Worm (Caenorhabditis elegans) whole organism, L4 larva: ENCODE measurements around the gene C29F5.1.

Experiments
- F10B5.3 ChIP-seq: sonication (generic microtip); optimal IDR thresholded peaks from 2 replicates; lab custom pipeline; 2016; ENCODE audit warnings: mild to moderate bottlenecking, missing genetic modification characterization, missing compliant biosample characterization
- F26F4.8 ChIP-seq: fragments of 200-800 bp; sonication (Bioruptor generic); conservative IDR thresholded peaks from 2 replicates; pipeline ENCODE4 v1.3.6; 2022; ENCODE audit warnings: missing genetic modification characterization, missing compliant biosample characterization
- F44E2.7 ChIP-seq: fragments of 200-800 bp; sonication (Bioruptor generic); IDR thresholded peaks from 2 replicates; pipeline ENCODE4 v2.1.2; 2022; ENCODE audit warnings: missing genetic modification characterization, missing compliant biosample characterization
- Y5F2A.4 ChIP-seq: fragments of 200-800 bp; sonication (Bioruptor generic); optimal IDR thresholded peaks from 2 replicates; lab custom pipeline; 2018; ENCODE audit warnings: mild to moderate bottlenecking, missing genetic modification characterization, missing compliant biosample characterization
- aha-1 ChIP-seq: fragments of 150-350 bp; peaks from one replicate; lab custom pipeline; 2014; ENCODE audit warnings: missing biosample characterization, missing genetic modification characterization
- arid-1 ChIP-seq: fragments of 200-800 bp; sonication (Bioruptor generic); conservative IDR thresholded peaks from 2 replicates; pipeline ENCODE4 v1.3.6; 2022; ENCODE audit warnings: missing genetic modification reagents, missing genetic modification characterization, missing compliant biosample characterization
- ceh-28 ChIP-seq: fragments of 150-350 bp; optimal IDR thresholded peaks from 2 replicates; lab custom pipeline; 2014; ENCODE audit warnings: missing biosample characterization, missing genetic modification reagents, missing genetic modification characterization
- daf-19 ChIP-seq: fragments of 200-800 bp; sonication (Bioruptor generic); conservative IDR thresholded peaks from 2 replicates; pipeline ENCODE4 v1.3.6; 2022; ENCODE audit warnings: missing genetic modification characterization, missing compliant biosample characterization
- dmd-6 ChIP-seq: fragments of 200-800 bp; sonication (Bioruptor generic); IDR thresholded peaks from 2 replicates; pipeline ENCODE4 v1.3.6; 2022; ENCODE audit warnings: missing genetic modification reagents, missing genetic modification characterization, missing compliant biosample characterization
- dmd-8 ChIP-seq: fragments of 200-800 bp; sonication (Bioruptor generic); IDR thresholded peaks from 2 replicates; pipeline ENCODE4 v1.3.6; 2022; ENCODE audit warnings: missing genetic modification characterization, missing compliant biosample characterization
- dmd-9 ChIP-seq: fragments of 200-800 bp; sonication (Bioruptor generic); IDR thresholded peaks from 2 replicates; pipeline ENCODE4 v1.3.6; 2022; ENCODE audit warnings: missing genetic modification reagents, missing genetic modification characterization, missing compliant biosample characterization
- dpl-1 ChIP-seq: fragments of 150-350 bp; optimal IDR thresholded peaks from 2 replicates; lab custom pipeline; 2014; ENCODE audit warnings: missing biosample characterization, missing genetic modification reagents, missing genetic modification characterization
- duxl-1 ChIP-seq: sonication (generic microtip); optimal IDR thresholded peaks from 2 replicates; lab custom pipeline; 2016; ENCODE audit warnings: mild to moderate bottlenecking, missing genetic modification characterization, moderate library complexity, missing compliant biosample characterization; ENCODE audit not compliant: poor library complexity
- dve-1 ChIP-seq: sonication (generic microtip); optimal IDR thresholded peaks from 2 replicates; lab custom pipeline; 2017; ENCODE audit warnings: antibody characterized with exemption, mild to moderate bottlenecking, missing genetic modification characterization, missing compliant biosample characterization; ENCODE audit not compliant: insufficient read depth
- egl-43 ChIP-seq: fragments of 200-800 bp; sonication (Bioruptor generic); IDR thresholded peaks from 2 replicates; pipeline ENCODE4 v1.3.6; 2022; ENCODE audit warnings: missing genetic modification reagents, missing genetic modification characterization, missing compliant biosample characterization
- fos-1 ChIP-seq: fragments of 150-350 bp; optimal IDR thresholded peaks from 2 replicates; lab custom pipeline; 2014; ENCODE audit warnings: missing biosample characterization, missing genetic modification characterization
- hif-1 ChIP-seq, 2 experiments: sonication (generic microtip); optimal IDR thresholded peaks; 2 replicates each; lab custom pipeline; 2016 to 2017; ENCODE audit warnings: missing compliant biosample characterization in 2 of 2, missing genetic modification characterization in 2 of 2, missing genetic modification reagents in 2 of 2, missing genotype in 2 of 2, mild to moderate bottlenecking in 1 of 2
- hlh-11 ChIP-seq: fragments of 200-800 bp; sonication (Bioruptor generic); optimal IDR thresholded peaks from 2 replicates; lab custom pipeline; 2018; ENCODE audit warnings: mild to moderate bottlenecking, missing genetic modification characterization, missing compliant biosample characterization
- hlh-30 ChIP-seq: sonication (generic microtip); optimal IDR thresholded peaks from 2 replicates; lab custom pipeline; 2017; ENCODE audit warnings: antibody characterized with exemption, mild to moderate bottlenecking, missing genetic modification characterization, missing compliant biosample characterization; ENCODE audit not compliant: insufficient read depth
- hmg-1.1 ChIP-seq: fragments of 200-800 bp; sonication (Bioruptor generic); IDR thresholded peaks from 2 replicates; pipeline ENCODE4 v1.3.6; 2022; ENCODE audit warnings: missing genetic modification reagents, missing genetic modification characterization, missing compliant biosample characterization
- jun-1 ChIP-seq: fragments of 150-350 bp; optimal IDR thresholded peaks from 2 replicates; lab custom pipeline; 2014; ENCODE audit warnings: missing biosample characterization, missing genetic modification reagents, missing genetic modification characterization
- lin-13 ChIP-seq: fragments of 150-350 bp; optimal IDR thresholded peaks from 2 replicates; lab custom pipeline; 2014; ENCODE audit warnings: missing biosample characterization, missing genetic modification reagents, missing genetic modification characterization
- lin-15B ChIP-seq: fragments of 150-350 bp; sonication (generic microtip); optimal IDR thresholded peaks from 3 replicates; lab custom pipeline; 2014; ENCODE audit warnings: missing biosample characterization, missing genetic modification characterization
- lin-29 ChIP-seq: fragments of 200-800 bp; sonication (Bioruptor generic); IDR thresholded peaks from 2 replicates; pipeline ENCODE4 v1.3.6; 2022; ENCODE audit warnings: missing genetic modification reagents, missing genetic modification characterization, missing compliant biosample characterization
- lin-38 ChIP-seq: fragments of 200-800 bp; sonication (Bioruptor generic); IDR thresholded peaks from 2 replicates; pipeline ENCODE4 v1.3.6; 2022; ENCODE audit warnings: missing genetic modification reagents, missing genetic modification characterization, missing compliant biosample characterization
- lsy-2 ChIP-seq, 2 experiments: fragments of 150-350 bp in 1 of 2; sonication (generic microtip) in 1 of 2; optimal IDR thresholded peaks; 2 replicates each; lab custom pipeline; 2014 to 2017; ENCODE audit warnings: missing biosample characterization in 2 of 2, missing genetic modification characterization in 2 of 2
- madf-5 ChIP-seq, 2 experiments: fragments of 200-800 bp; sonication (Bioruptor generic); IDR thresholded peaks; 2 replicates each; pipeline ENCODE4 v1.3.6; 2022; ENCODE audit warnings: missing compliant biosample characterization in 2 of 2, missing genetic modification characterization in 2 of 2
- mdt-29 ChIP-seq: fragments of 200-800 bp; sonication (Bioruptor generic); IDR thresholded peaks from 2 replicates; pipeline ENCODE4 v1.3.6; 2022; ENCODE audit warnings: missing genetic modification reagents, missing genetic modification characterization, missing compliant biosample characterization
- mes-2 ChIP-seq: sonication (generic microtip); optimal IDR thresholded peaks from 2 replicates; lab custom pipeline; 2016; ENCODE audit warnings: missing genotype, mild to moderate bottlenecking, missing genetic modification characterization, missing compliant biosample characterization; ENCODE audit not compliant: poor library complexity, severe bottlenecking
- mxl-2 ChIP-seq: fragments of 200-800 bp; sonication (Bioruptor generic); conservative IDR thresholded peaks from 2 replicates; pipeline ENCODE4 v1.3.6; 2022; ENCODE audit warnings: missing genetic modification reagents, missing genetic modification characterization, missing compliant biosample characterization
- mxl-3 ChIP-seq: fragments of 200-800 bp; sonication (Bioruptor generic); optimal IDR thresholded peaks from 2 replicates; lab custom pipeline; 2018; ENCODE audit warnings: mild to moderate bottlenecking, missing genetic modification characterization, missing compliant biosample characterization
- nhr-28 ChIP-seq: fragments of 150-350 bp; optimal IDR thresholded peaks from 2 replicates; lab custom pipeline; 2014; ENCODE audit warnings: missing biosample characterization, missing genetic modification characterization
- php-3 ChIP-seq: fragments of 200-800 bp; sonication (Bioruptor generic); IDR thresholded peaks from 2 replicates; pipeline ENCODE4 v1.3.6; 2022; ENCODE audit warnings: missing genetic modification reagents, missing genetic modification characterization, missing compliant biosample characterization
- rbr-2 ChIP-seq: sonication (generic microtip); optimal IDR thresholded peaks from 2 replicates; lab custom pipeline; 2016; ENCODE audit warnings: missing genotype, missing genetic modification characterization, missing compliant biosample characterization
- tag-97 ChIP-seq: fragments of 200-800 bp; sonication (Bioruptor generic); IDR thresholded peaks from 2 replicates; pipeline ENCODE4 v1.3.6; 2022; ENCODE audit warnings: missing genetic modification characterization, missing compliant biosample characterization
- tra-1 ChIP-seq: fragments of 200-800 bp; sonication (Bioruptor generic); IDR thresholded peaks from 2 replicates; pipeline ENCODE4 v1.3.6; 2022; ENCODE audit warnings: missing genetic modification reagents, missing genetic modification characterization, missing compliant biosample characterization
- unc-39 ChIP-seq: sonication (generic microtip); optimal IDR thresholded peaks from 2 replicates; lab custom pipeline; 2017; ENCODE audit warnings: missing biosample characterization, missing genetic modification characterization
- unc-62 ChIP-seq, 3 experiments: fragments of 150-350 bp in 1 of 3; sonication (generic microtip); optimal IDR thresholded peaks in 2 of 3; peaks in 1 of 3; 1 replicate in 1 of 3; 2 replicates in 2 of 3; lab custom pipeline; 2014 to 2017; ENCODE audit warnings: missing biosample characterization in 3 of 3, missing genetic modification characterization in 3 of 3, missing genetic modification reagents in 3 of 3, missing genotype in 1 of 3
- vab-7 ChIP-seq: fragments of 200-800 bp; sonication (Bioruptor generic); IDR thresholded peaks from 2 replicates; pipeline ENCODE4 v1.3.6; 2022; ENCODE audit warnings: missing genetic modification reagents, missing genetic modification characterization, missing compliant biosample characterization
- zfp-3 ChIP-seq: fragments of 200-800 bp; sonication (Bioruptor generic); conservative IDR thresholded peaks from 2 replicates; pipeline ENCODE4 v1.3.6; 2022; ENCODE audit warnings: missing genetic modification reagents, missing genetic modification characterization, missing compliant biosample characterization
- zip-2 ChIP-seq: fragments of 150-350 bp; optimal IDR thresholded peaks from 2 replicates; lab custom pipeline; 2014; ENCODE audit warnings: missing biosample characterization, missing genetic modification characterization
- ztf-11 ChIP-seq: fragments of 150-350 bp; optimal IDR thresholded peaks from 2 replicates; lab custom pipeline; 2014; ENCODE audit warnings: missing biosample characterization, missing genetic modification characterization

C29F5.1 gene

ce11 chrII:6306125-6306524 is 2.8 kb downstream of the C29F5.1 start, which contains the start of gene C29F5.8:
C29F5.8 (plus strand) TSS chrII:6306425.
- TF ChIP-seq Y5F2A.4 (no peak), mdt-29 (GFP tag; lab: Robert Waterston, UW) (no peak), duxl-1 (no peak), dmd-8 (GFP tag; lab: Robert Waterston, UW) (no peak), dmd-6 (GFP tag; lab: Robert Waterston, UW) (no peak), madf-5 (GFP tag; IDR thresholded peaks at IDR 0.05; lab: Robert Waterston, UW) (no peak), lin-13 (GFP tag; lab: Kevin White, UChicago) (no peak), hif-1 (tag; optimal IDR thresholded peaks at IDR 0.05; lab: Kevin White, UChicago) (no peak), arid-1 (GFP tag; lab: Robert Waterston, UW) (no peak), F10B5.3 (tag; lab: Kevin White, UChicago) (no peak), egl-43 (GFP tag; lab: Robert Waterston, UW) (no peak), dve-1 (no peak), lin-15B (tag; lab: Kevin White, UChicago) (no peak), lin-29 (no peak), mxl-2 (no peak), ztf-11 (tag; lab: Kevin White, UChicago) (no peak), mxl-3 (GFP tag; lab: Kevin White, UChicago) (no peak), daf-19 (GFP tag; lab: Robert Waterston, UW) (no peak)

- TF ChIP-seq aha-1, result peak; percentile 80
- no peak for TF ChIP-seq zfp-3 (GFP tag; lab: Robert Waterston, UW)
- no peak for TF ChIP-seq fos-1 (tag; lab: Kevin White, UChicago)
Observed at ce11 chrII:6309198-6309597, 5.9 kb downstream of the C29F5.1 start, which contains the start of gene glb-10. glb-10 (minus strand) TSS chrII:6309298.

DNA sequence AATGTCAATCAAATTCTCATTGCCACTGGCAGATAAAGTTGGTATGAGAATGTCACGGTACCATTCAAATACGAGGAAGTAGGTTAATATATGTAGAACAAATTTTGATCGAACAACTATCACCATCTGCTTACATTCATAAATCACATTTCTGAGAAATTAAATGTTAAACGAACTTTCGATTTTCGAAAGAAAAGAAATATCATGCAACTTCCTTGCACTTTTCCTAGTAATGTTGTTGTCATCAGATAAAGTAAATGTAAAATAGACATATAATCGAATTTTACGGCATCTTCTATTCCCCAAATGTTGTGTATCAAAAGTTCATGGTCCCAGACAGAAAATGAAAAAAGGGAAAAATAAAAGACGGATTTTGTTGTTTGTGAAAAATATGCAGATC is 8.1 kb downstream of the C29F5.1 start:
- peak in 1 of 2 experiments; percentile 44 for TF ChIP-seq unc-62 (GFP tag; optimal IDR thresholded peaks at IDR 0.05 in 1 of 2; lab: Kevin White, UChicago)
- TF ChIP-seq unc-62 (tag; optimal IDR thresholded peaks at IDR 0.05; lab: Kevin White, UChicago), result no peak
- no peak for TF ChIP-seq F44E2.7
- TF ChIP-seq, all 104 proteins: peak for 1

- TF ChIP-seq vab-7 (GFP tag; lab: Robert Waterston, UW) (no peak), dmd-9 (GFP tag; lab: Robert Waterston, UW) (no peak), hmg-1.1 (GFP tag; lab: Robert Waterston, UW) (no peak), aha-1 (peak; percentile 70)
Observed at ce11 chrII:6311888-6312287, 8.6 kb downstream of the C29F5.1 start.

DNA sequence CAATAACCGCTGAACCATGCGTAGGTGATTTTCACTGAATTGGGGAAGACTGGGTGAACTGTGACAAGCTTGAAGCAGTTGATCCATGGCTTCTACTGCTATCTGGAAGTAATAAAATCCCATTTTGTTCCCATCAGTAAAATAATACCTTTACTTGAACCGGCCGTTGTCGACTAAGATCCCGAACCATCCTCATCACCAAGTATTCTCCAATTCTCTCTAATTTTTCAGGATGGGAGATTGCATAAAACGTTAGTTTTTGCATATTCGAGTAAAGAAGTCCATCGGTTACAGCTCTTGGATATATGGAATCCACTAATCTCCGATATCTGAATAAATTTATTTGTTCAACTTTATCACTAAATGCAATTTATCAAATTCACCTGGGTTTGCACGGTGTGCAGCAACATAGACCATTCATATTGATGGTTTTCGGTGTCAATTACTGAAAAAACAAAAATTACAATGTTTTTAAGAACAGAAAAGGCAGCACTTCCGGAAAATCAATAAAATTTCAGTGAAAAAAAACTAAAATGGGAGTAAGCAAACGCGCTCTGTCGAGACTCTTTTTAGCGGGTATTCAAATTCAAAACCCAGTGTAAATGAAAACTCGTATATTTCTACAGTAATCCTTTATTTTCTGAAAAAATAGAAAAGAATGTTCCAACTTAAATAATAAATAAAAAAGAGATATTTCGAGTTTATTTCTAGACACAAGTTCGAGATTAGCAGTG is 17.5 kb downstream of the C29F5.1 start, which contains the start of gene efr-3:
Gene efr-3, minus strand, starts transcription at position 505 of the 734 bp plus-strand sequence.
- TF ChIP-seq hlh-30 (peak; percentile 11), rbr-2 (tag; lab: Kevin White, UChicago) (peak; percentile 20), lsy-2 (tag; optimal IDR thresholded peaks at IDR 0.05; lab: Kevin White, UChicago) (peak in 1 of 2 experiments; percentile 65), tag-97 (GFP tag; lab: Robert Waterston, UW) (no peak), hlh-11 (tag; lab: Kevin White, UChicago) (no peak), F44E2.7 (no peak), hmg-1.1 (GFP tag; lab: Robert Waterston, UW) (0 out of 2 replicates have a peak, but pooled peaks have one; percentile 16), zip-2 (tag; lab: Kevin White, UChicago) (no peak), F26F4.8 (GFP tag; lab: Robert Waterston, UW) (no peak), ceh-28 (tag; lab: Kevin White, UChicago) (no peak), aha-1 (peak; percentile 88), tra-1 (GFP tag; lab: Robert Waterston, UW) (no peak), jun-1 (tag; lab: Kevin White, UChicago) (no peak), arid-1 (GFP tag; lab: Robert Waterston, UW) (no peak), unc-39 (tag; lab: Kevin White, UChicago) (no peak), dmd-8 (GFP tag; lab: Robert Waterston, UW) (no peak), nhr-28 (tag; lab: Kevin White, UChicago) (no peak), dpl-1 (GFP tag; lab: Kevin White, UChicago) (peak; percentile 88), php-3 (no peak), mes-2 (tag; lab: Kevin White, UChicago) (peak; percentile 40), lin-38 (GFP tag; lab: Robert Waterston, UW) (peak; percentile 93)
